Fruit fly (Drosophila melanogaster): ENCODE data around the gene REPTOR-BP.

DNA sequence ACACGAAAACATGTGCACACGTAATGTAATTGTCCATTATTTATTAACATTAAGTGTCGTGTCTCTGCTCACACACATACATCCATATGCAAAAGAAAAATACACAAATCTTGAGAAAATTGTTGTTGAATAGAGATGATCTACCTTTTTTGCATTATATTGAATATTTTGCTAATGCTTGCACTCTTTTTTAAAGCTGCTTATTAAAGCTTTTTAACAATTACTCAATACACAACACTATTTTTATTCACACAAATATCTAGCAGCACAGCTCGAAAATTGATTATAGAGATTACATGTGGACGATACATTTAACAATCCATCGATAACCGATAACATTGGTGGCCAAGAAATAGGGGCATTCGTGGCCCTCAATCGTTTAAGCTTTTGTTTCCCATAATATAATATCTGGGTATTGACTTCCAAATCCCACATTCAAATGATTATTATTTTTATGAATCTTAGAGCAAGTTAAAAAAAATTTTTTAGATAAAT lies 28.2 kb downstream of the REPTOR-BP start, which contains the start of gene Ufd4:
- TF ChIP-seq ttk (optimal IDR thresholded peaks at IDR 0.05) (no peak), Myc (optimal IDR thresholded peaks at IDR 0.05) (no peak), insv (optimal IDR thresholded peaks at IDR 0.05) (no peak), psq (optimal IDR thresholded peaks at IDR 0.05) (no peak), Sin3A (optimal IDR thresholded peaks at IDR 0.05) (no peak)

All from Kc167 (cell line).